Worm (Caenorhabditis elegans) whole organism, young adult: ENCODE measurements around the gene cdc-25.3.

Experiments
- ZK185.1 ChIP-seq: sonication (generic microtip); optimal IDR thresholded peaks from 2 replicates; lab custom pipeline; 2016; ENCODE audit warnings: mild to moderate bottlenecking, missing genetic modification characterization, missing compliant biosample characterization; ENCODE audit not compliant: poor library complexity, severe bottlenecking
- ceh-27 ChIP-seq: fragments of 200-800 bp; sonication (Bioruptor generic); optimal IDR thresholded peaks from 2 replicates; lab custom pipeline; 2018; ENCODE audit warnings: mild to moderate bottlenecking, missing genetic modification characterization, moderate library complexity, missing compliant biosample characterization
- egl-18 ChIP-seq: fragments of 200-800 bp; sonication (Bioruptor generic); IDR thresholded peaks from 2 replicates; pipeline ENCODE4 v1.3.6; 2022; ENCODE audit warnings: missing genetic modification reagents, missing genetic modification characterization, missing compliant biosample characterization
- hmg-20 ChIP-seq: fragments of 200-800 bp; sonication (Bioruptor generic); IDR thresholded peaks from 2 replicates; pipeline ENCODE4 v1.3.6; 2022; ENCODE audit warnings: missing genetic modification reagents, missing genetic modification characterization, missing compliant biosample characterization
- lin-26 ChIP-seq: fragments of 200-800 bp; sonication (Bioruptor generic); IDR thresholded peaks from 2 replicates; pipeline ENCODE4 v1.3.6; 2022; ENCODE audit warnings: missing genetic modification reagents, missing genetic modification characterization, missing compliant biosample characterization
- madf-6 ChIP-seq: fragments of 200-800 bp; sonication (Bioruptor generic); IDR thresholded peaks from 2 replicates; pipeline ENCODE4 v1.3.6; 2022; ENCODE audit warnings: missing genetic modification reagents, missing genetic modification characterization, missing compliant biosample characterization
- mes-4 ChIP-seq: sonication (generic microtip); optimal IDR thresholded peaks from 2 replicates; lab custom pipeline; 2016; ENCODE audit warnings: missing genotype, missing genetic modification characterization, missing compliant biosample characterization
- snpc-4 ChIP-seq, 5 experiments: fragments of 150-350 bp in 1 of 5; sonication (generic microtip) in 4 of 5; optimal IDR thresholded peaks; 2 replicates each; lab custom pipeline; 2014 to 2018; ENCODE audit warnings: missing genetic modification characterization in 5 of 5, missing biosample characterization in 3 of 5, antibody characterized with exemption in 2 of 5, mild to moderate bottlenecking in 2 of 5, missing compliant biosample characterization in 2 of 5, missing genotype in 2 of 5, moderate library complexity in 2 of 5, missing genetic modification reagents in 1 of 5
- unc-62 ChIP-seq: fragments of 150-350 bp; optimal IDR thresholded peaks from 2 replicates; lab custom pipeline; 2014; ENCODE audit warnings: missing biosample characterization, missing genetic modification reagents, missing genetic modification characterization

DNA sequence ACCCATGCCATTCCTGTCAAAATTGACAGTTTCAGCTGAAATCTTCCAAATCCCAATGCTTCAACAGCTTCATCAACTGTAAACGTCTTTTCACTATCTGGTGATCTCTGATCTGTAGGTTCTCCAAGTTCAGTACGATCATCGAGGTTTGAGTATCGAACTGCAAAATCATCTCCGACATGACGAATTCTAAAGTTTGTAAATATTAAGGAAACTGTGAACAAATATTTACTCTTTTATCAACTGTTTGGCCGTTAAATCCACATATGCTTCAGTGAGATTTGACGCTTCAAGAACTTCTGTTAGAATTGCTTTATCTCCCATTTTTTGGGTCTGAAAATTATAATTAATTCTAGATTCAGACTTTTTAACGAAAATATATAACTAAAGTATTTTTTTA, 32.6 kb downstream of the cdc-25.3 start, which contains the start of gene svop-1:
- TF ChIP-seq ceh-27 (GFP tag; lab: Kevin White, UChicago), result no peak
- no peak for TF ChIP-seq snpc-4 (GFP tag; optimal IDR thresholded peaks at IDR 0.05; lab: Kevin White, UChicago)
- no peak for TF ChIP-seq snpc-4 (tag; optimal IDR thresholded peaks at IDR 0.05; lab: Kevin White, UChicago)
- TF ChIP-seq lin-26 (GFP tag; lab: Robert Waterston, UW), result no peak
- no peak for TF ChIP-seq egl-18
- TF ChIP-seq ZK185.1 (tag; lab: Kevin White, UChicago), result no peak
- no peak for TF ChIP-seq madf-6 (GFP tag; lab: Robert Waterston, UW)
- no peak for TF ChIP-seq hmg-20 (GFP tag; lab: Robert Waterston, UW)
- no peak for TF ChIP-seq unc-62 (GFP tag; lab: Kevin White, UChicago)
- TF ChIP-seq mes-4 (tag; lab: Kevin White, UChicago), result no peak
